Fruit fly (Drosophila melanogaster): ENCODE measurements around the gene CG14332.

CG14332 gene

dm6 chr3R:17412458-17413127 lies 9.4 kb downstream of the CG14332 start, which contains the start of gene CG42821:
Gene CG42821, plus strand, starts transcription at chr3R:17413077.
- TF ChIP-seq CG17801 (GFP tag; optimal IDR thresholded peaks at IDR 0.05; ENCODE audit: partially characterized antibody): no peak

- no peak for TF ChIP-seq CG17801 (GFP tag; optimal IDR thresholded peaks at IDR 0.05; ENCODE audit: partially characterized antibody)
Measured at dm6 chr3R:17410808-17411207, 11.2 kb downstream of the CG14332 start, which contains the start of gene CG5863. Gene CG5863, plus strand, starts transcription at chr3R:17411108.

dm6 chr3R:17409319-17409718 lies 12.7 kb downstream of the CG14332 start, which contains the start of gene CG5860:
Gene CG5860, plus strand, starts transcription at chr3R:17409619.
- TF ChIP-seq CG17801 (GFP tag; optimal IDR thresholded peaks at IDR 0.05; ENCODE audit: partially characterized antibody): no peak

dm6 chr3R:17407576-17407975 lies 14.4 kb downstream of the CG14332 start, which contains the start of gene CG17283:
Gene CG17283, plus strand, starts transcription at chr3R:17407876.
- TF ChIP-seq CG17801 (GFP tag; optimal IDR thresholded peaks at IDR 0.05; ENCODE audit: partially characterized antibody): no peak

dm6 chr3R:17406411-17406810 lies 15.6 kb downstream of the CG14332 start, which contains the start of the genes CG42824 and CG42798:
Gene CG42824, minus strand, starts transcription at chr3R:17406511.
Gene CG42798, plus strand, starts transcription at chr3R:17406678.
- no peak for TF ChIP-seq CG17801 (GFP tag; optimal IDR thresholded peaks at IDR 0.05; ENCODE audit: partially characterized antibody)

- TF ChIP-seq CG17801 (GFP tag; optimal IDR thresholded peaks at IDR 0.05; ENCODE audit: partially characterized antibody): no peak
Measured at dm6 chr3R:17405009-17405408, 17.0 kb downstream of the CG14332 start, which contains the start of gene CG42823. Gene CG42823, minus strand, starts transcription at chr3R:17405109.

- no peak for TF ChIP-seq CG17801 (GFP tag; optimal IDR thresholded peaks at IDR 0.05; ENCODE audit: partially characterized antibody)
Measured at dm6 chr3R:17404155-17404554, 17.8 kb downstream of the CG14332 start.

- no peak for TF ChIP-seq CG17801 (GFP tag; optimal IDR thresholded peaks at IDR 0.05; ENCODE audit: partially characterized antibody)
Measured at dm6 chr3R:17403618-17404017, 18.4 kb downstream of the CG14332 start, which contains the start of gene CG34280. Gene CG34280, minus strand, starts transcription at chr3R:17403718.

dm6 chr3R:17403188-17403587 lies 18.8 kb downstream of the CG14332 start, which contains the start of gene CG34279:
Gene CG34279, minus strand, starts transcription at chr3R:17403288.
- no peak for TF ChIP-seq CG17801 (GFP tag; optimal IDR thresholded peaks at IDR 0.05; ENCODE audit: partially characterized antibody)

dm6 chr3R:17402434-17402833 lies 19.6 kb downstream of the CG14332 start, which contains the start of gene Sur-8:
Gene Sur-8, minus strand, starts transcription at chr3R:17402515.
- TF ChIP-seq CG17801 (GFP tag; optimal IDR thresholded peaks at IDR 0.05; ENCODE audit: partially characterized antibody): no peak

- peak; percentile 20 for TF ChIP-seq CG17801 (GFP tag; optimal IDR thresholded peaks at IDR 0.05; ENCODE audit: partially characterized antibody)
Measured at dm6 chr3R:17401289-17401752, 20.7 kb downstream of the CG14332 start.

dm6 chr3R:17400675-17401118 lies 21.3 kb downstream of the CG14332 start:
- peak; percentile 51 for TF ChIP-seq CG17801 (GFP tag; optimal IDR thresholded peaks at IDR 0.05; ENCODE audit: partially characterized antibody)

dm6 chr3R:17400102-17400501 lies 21.9 kb downstream of the CG14332 start:
- TF ChIP-seq CG17801 (GFP tag; optimal IDR thresholded peaks at IDR 0.05; ENCODE audit: partially characterized antibody): no peak

dm6 chr3R:17394318-17395188 lies 27.4 kb downstream of the CG14332 start, which contains the start of gene CREG:
Gene CREG, minus strand, starts transcription at chr3R:17394640.
- no peak for TF ChIP-seq CG17801 (GFP tag; optimal IDR thresholded peaks at IDR 0.05; ENCODE audit: partially characterized antibody)

dm6 chr3R:17391313-17391845 lies 30.6 kb downstream of the CG14332 start, which contains the start of the genes Brf and sds22:
Gene Brf, minus strand, starts transcription at chr3R:17391337.
Gene sds22, plus strand, starts transcription at chr3R:17391594.
- TF ChIP-seq CG17801 (GFP tag; optimal IDR thresholded peaks at IDR 0.05; ENCODE audit: partially characterized antibody): peak; percentile 96
